Fruit fly (Drosophila melanogaster) whole organism, adult: ENCODE measurements around the gene a6.

Source experiments
- CG12768 ChIP-seq: fragments of 200-800 bp; sonication (Bioruptor generic); optimal IDR thresholded peaks from 2 replicates; lab custom pipeline; 2017; ENCODE audit warnings: missing biosample characterization, missing genetic modification characterization, mild to moderate bottlenecking, moderate library complexity, missing genetic modification reagents
- CG1620 ChIP-seq: fragments of 200-800 bp; sonication (Bioruptor generic); optimal IDR thresholded peaks from 2 replicates; lab custom pipeline; 2016; ENCODE audit warnings: missing biosample characterization, missing genetic modification characterization
- CG33017 ChIP-seq: fragments of 200-800 bp; sonication (Bioruptor generic); optimal IDR thresholded peaks from 2 replicates; lab custom pipeline; 2018; ENCODE audit warnings: missing biosample characterization, mild to moderate bottlenecking, missing genetic modification characterization, moderate library complexity
- CG7045 ChIP-seq: fragments of 200-800 bp; sonication (Bioruptor generic); optimal IDR thresholded peaks from 2 replicates; lab custom pipeline; 2017; ENCODE audit warnings: missing biosample characterization, mild to moderate bottlenecking, missing genetic modification characterization
- Hr96 ChIP-seq: fragments of 200-800 bp; sonication (Bioruptor generic); optimal IDR thresholded peaks from 2 replicates; lab custom pipeline; 2016; ENCODE audit warnings: missing biosample characterization, missing genetic modification characterization
- Mnt ChIP-seq: fragments of 200-800 bp; sonication (Bioruptor generic); optimal IDR thresholded peaks from 2 replicates; lab custom pipeline; 2016; ENCODE audit warnings: missing biosample characterization, mild to moderate bottlenecking, missing genetic modification characterization
- bab1 ChIP-seq: fragments of 200-800 bp; sonication (Bioruptor generic); optimal IDR thresholded peaks from 3 replicates; lab custom pipeline; 2019; ENCODE audit warnings: missing biosample characterization, mild to moderate bottlenecking, missing genetic modification characterization, moderate library complexity
- cic ChIP-seq: fragments of 200-800 bp; sonication (Bioruptor generic); optimal IDR thresholded peaks from 2 replicates; lab custom pipeline; 2017; ENCODE audit warnings: missing biosample characterization, mild to moderate bottlenecking, missing genetic modification characterization, moderate library complexity
- cnc ChIP-seq, 2 experiments: fragments of >200 bp; optimal IDR thresholded peaks; 2 replicates each; lab custom pipeline; 2017
- kay ChIP-seq: fragments of 200-800 bp; sonication (Bioruptor generic); peaks from one replicate; lab custom pipeline; 2016; ENCODE audit warnings: missing biosample characterization, missing genetic modification characterization, borderline replicate concordance
- ovo ChIP-seq: fragments of 200-800 bp; sonication (Bioruptor generic); optimal IDR thresholded peaks from 2 replicates; lab custom pipeline; 2016; ENCODE audit warnings: missing biosample characterization, missing genetic modification characterization
- pad ChIP-seq: fragments of 200-800 bp; sonication (Bioruptor generic); optimal IDR thresholded peaks from 3 replicates; lab custom pipeline; 2017; ENCODE audit warnings: missing biosample characterization, missing genetic modification characterization, mild to moderate bottlenecking, moderate library complexity, missing genetic modification reagents
- toe ChIP-seq: fragments of 200-800 bp; sonication (Bioruptor generic); optimal IDR thresholded peaks from 2 replicates; lab custom pipeline; 2016; ENCODE audit warnings: missing biosample characterization, missing genetic modification characterization

DNA sequence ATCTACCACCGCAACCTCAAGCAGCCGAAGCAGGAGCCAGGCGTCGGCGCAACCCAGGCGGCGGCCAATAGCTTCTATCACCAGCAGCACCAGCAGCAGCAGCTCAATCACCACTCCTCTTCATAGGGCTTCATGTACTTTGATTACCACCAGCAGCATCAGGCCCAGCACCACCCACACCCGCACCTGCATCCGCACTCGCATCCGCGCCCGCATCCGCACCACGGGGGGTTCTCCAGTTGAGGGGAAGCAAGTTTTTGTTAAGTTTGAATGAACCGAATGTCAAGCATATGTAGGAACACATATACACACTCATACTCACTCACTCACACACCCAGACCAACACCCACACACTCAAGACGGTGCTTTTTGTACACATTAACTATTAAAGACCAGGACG, 52.0 kb downstream of the a6 start:
- TF ChIP-seq cnc (optimal IDR thresholded peaks at IDR 0.05; lab: Kevin White, UChicago) (no peak), CG33017 (tag; lab: Kevin White, UChicago) (no peak), Hr96 (GFP tag; lab: Kevin White, UChicago) (no peak), CG1620 (no peak), Mnt (GFP tag; lab: Kevin White, UChicago) (no peak), ovo (GFP tag; lab: Kevin White, UChicago) (no peak), pad (GFP tag; lab: Kevin White, UChicago) (no peak), cic (GFP tag; lab: Kevin White, UChicago) (no peak), bab1 (GFP tag; lab: Kevin White, UChicago) (no peak), CG12768 (no peak), toe (GFP tag; lab: Kevin White, UChicago) (no peak), CG7045 (GFP tag; lab: Kevin White, UChicago) (no peak), kay (no peak)
